Fruit fly (Drosophila melanogaster) whole organism, embryonic: Measurements from ENCODE around the gene P5CDh2.

Source experiments
- CG10462 ChIP-seq: fragments of 200-800 bp; sonication (Bioruptor generic); optimal IDR thresholded peaks from 2 replicates; lab custom pipeline; 2016; ENCODE audit warnings: missing biosample characterization, missing genetic modification characterization
- CG17186 ChIP-seq: fragments of 200-800 bp; sonication (Bioruptor generic); optimal IDR thresholded peaks from 3 replicates; lab custom pipeline; 2017; ENCODE audit warnings: missing biosample characterization, missing genetic modification reagents, missing genetic modification characterization
- CG3065 ChIP-seq: fragments of 200-800 bp; sonication (Bioruptor generic); optimal IDR thresholded peaks from 2 replicates; lab custom pipeline; 2016; ENCODE audit warnings: missing biosample characterization, missing genetic modification characterization
- CG34376 ChIP-seq: fragments of 200-800 bp; sonication (Bioruptor generic); optimal IDR thresholded peaks from 2 replicates; lab custom pipeline; 2018; ENCODE audit warnings: missing biosample characterization, mild to moderate bottlenecking, missing genetic modification characterization
- CG7372 ChIP-seq: fragments of 200-800 bp; sonication (Bioruptor generic); IDR thresholded peaks from 2 replicates; pipeline ENCODE4 v1.3.6; 2022; ENCODE audit warnings: missing biosample characterization, missing genetic modification characterization
- CG8388 ChIP-seq: fragments of 200-800 bp; sonication (Bioruptor generic); optimal IDR thresholded peaks from 2 replicates; lab custom pipeline; 2019; ENCODE audit warnings: missing biosample characterization, mild to moderate bottlenecking, missing genetic modification characterization, moderate library complexity
- Six4 ChIP-seq: fragments of 200-800 bp; sonication (Bioruptor generic); optimal IDR thresholded peaks from 2 replicates; lab custom pipeline; 2016; ENCODE audit warnings: missing biosample characterization, missing genetic modification characterization
- az2 ChIP-seq: fragments of 200-800 bp; sonication (Bioruptor generic); optimal IDR thresholded peaks from 3 replicates; lab custom pipeline; 2016; ENCODE audit warnings: missing biosample characterization, missing genetic modification characterization
- emc ChIP-seq: fragments of 200-800 bp; sonication (Bioruptor generic); optimal IDR thresholded peaks from 2 replicates; lab custom pipeline; 2016; ENCODE audit warnings: missing biosample characterization, missing genetic modification characterization
- fru ChIP-seq: fragments of >200 bp; optimal IDR thresholded peaks from 2 replicates; lab custom pipeline; 2017
- h ChIP-seq: fragments of >200 bp; optimal IDR thresholded peaks from 2 replicates; lab custom pipeline; 2017
- vfl ChIP-seq: fragments of 200-800 bp; sonication (Bioruptor generic); optimal IDR thresholded peaks from 2 replicates; lab custom pipeline; 2016; ENCODE audit warnings: missing biosample characterization, missing genetic modification characterization

DNA sequence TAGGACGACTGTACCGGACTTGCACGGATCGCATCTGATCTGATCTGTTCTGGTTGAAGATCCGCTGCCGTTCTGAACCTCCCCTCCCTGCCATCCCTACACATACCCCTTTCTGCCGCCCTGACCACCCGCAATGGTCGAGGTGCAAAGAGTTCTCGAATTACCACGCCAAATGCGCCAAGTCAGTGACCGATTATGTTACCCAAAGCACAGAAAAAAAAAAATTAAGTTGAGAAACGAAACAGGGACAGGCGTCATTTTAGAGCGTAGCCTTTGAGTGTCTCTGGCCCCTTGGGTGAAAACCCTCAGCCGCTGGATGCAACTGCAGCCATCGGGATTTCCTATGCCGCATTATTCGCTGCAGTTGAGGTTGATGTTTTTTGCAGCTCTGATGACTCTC, 46.0 kb downstream of the P5CDh2 start:
- TF ChIP-seq Six4 (GFP tag; lab: Kevin White, UChicago): no peak
- TF ChIP-seq CG7372 (GFP tag; lab: Robert Waterston, UW): no peak
- no peak for TF ChIP-seq vfl (GFP tag; lab: Kevin White, UChicago)
- no peak for TF ChIP-seq CG8388 (GFP tag; lab: Kevin White, UChicago)
- no peak for TF ChIP-seq az2 (GFP tag; lab: Kevin White, UChicago)
- TF ChIP-seq h (lab: Kevin White, UChicago): no peak
- no peak for TF ChIP-seq CG10462 (GFP tag; lab: Kevin White, UChicago)
- no peak for TF ChIP-seq fru (lab: Kevin White, UChicago)
- TF ChIP-seq CG34376 (GFP tag; lab: Kevin White, UChicago): no peak
- TF ChIP-seq CG3065 (GFP tag; lab: Kevin White, UChicago): no peak
- no peak for TF ChIP-seq emc
- no peak for TF ChIP-seq CG17186 (GFP tag; lab: Kevin White, UChicago)
